Worm (Caenorhabditis elegans) whole organism, L1 larva: ENCODE results near the gene C56A3.4.

ENCODE experiments used
- aha-1 ChIP-seq: fragments of 150-350 bp; optimal IDR thresholded peaks from 2 replicates; lab custom pipeline; 2014; ENCODE audit warnings: missing biosample characterization, missing genetic modification characterization
- aly-2 ChIP-seq: fragments of 150-350 bp; optimal IDR thresholded peaks from 2 replicates; lab custom pipeline; 2014; ENCODE audit warnings: missing biosample characterization, missing genetic modification characterization
- ama-1 ChIP-seq: fragments of 150-350 bp; optimal IDR thresholded peaks from 2 replicates; lab custom pipeline; 2014
- ceh-8 ChIP-seq: fragments of 200-800 bp; sonication (Bioruptor generic); optimal IDR thresholded peaks from 2 replicates; lab custom pipeline; 2018; ENCODE audit warnings: mild to moderate bottlenecking, missing genetic modification characterization, moderate library complexity, missing compliant biosample characterization
- egl-27 ChIP-seq, 2 experiments: fragments of 150-350 bp in 1 of 2; sonication (generic microtip); optimal IDR thresholded peaks; 3 replicates each; lab custom pipeline; 2017 to 2018; ENCODE audit warnings: missing biosample characterization in 2 of 2, missing genetic modification characterization in 2 of 2, missing genetic modification reagents in 2 of 2
- lin-15B ChIP-seq: fragments of 150-350 bp; sonication (generic microtip); optimal IDR thresholded peaks from 3 replicates; lab custom pipeline; 2014; ENCODE audit warnings: missing biosample characterization, missing genetic modification characterization
- mep-1 ChIP-seq: fragments of 150-350 bp; optimal IDR thresholded peaks from 2 replicates; lab custom pipeline; 2014; ENCODE audit warnings: missing biosample characterization, missing genetic modification characterization
- nhr-11 ChIP-seq: fragments of 150-350 bp; optimal IDR thresholded peaks from 2 replicates; lab custom pipeline; 2014; ENCODE audit warnings: missing biosample characterization, missing genetic modification characterization
- nhr-19 ChIP-seq: fragments of 200-800 bp; sonication (Bioruptor generic); conservative IDR thresholded peaks from 2 replicates; pipeline ENCODE4 v1.3.6; 2022; ENCODE audit warnings: missing genetic modification characterization, missing compliant biosample characterization
- nhr-237 ChIP-seq: fragments of 150-350 bp; optimal IDR thresholded peaks from 2 replicates; lab custom pipeline; 2014; ENCODE audit warnings: missing biosample characterization, missing genetic modification characterization
- nhr-84 ChIP-seq: sonication (generic microtip); optimal IDR thresholded peaks from 2 replicates; lab custom pipeline; 2017; ENCODE audit warnings: missing biosample characterization, missing genetic modification characterization
- tlp-1 ChIP-seq: fragments of 150-350 bp; optimal IDR thresholded peaks from 2 replicates; lab custom pipeline; 2014; ENCODE audit warnings: missing biosample characterization, missing genetic modification characterization
- zip-4 ChIP-seq: fragments of 200-800 bp; sonication (Bioruptor generic); optimal IDR thresholded peaks from 2 replicates; lab custom pipeline; 2018; ENCODE audit warnings: mild to moderate bottlenecking, missing genetic modification characterization, moderate library complexity, missing compliant biosample characterization
- ztf-4 ChIP-seq: fragments of 150-350 bp; optimal IDR thresholded peaks from 2 replicates; lab custom pipeline; 2014; ENCODE audit warnings: missing biosample characterization, missing genetic modification characterization

DNA sequence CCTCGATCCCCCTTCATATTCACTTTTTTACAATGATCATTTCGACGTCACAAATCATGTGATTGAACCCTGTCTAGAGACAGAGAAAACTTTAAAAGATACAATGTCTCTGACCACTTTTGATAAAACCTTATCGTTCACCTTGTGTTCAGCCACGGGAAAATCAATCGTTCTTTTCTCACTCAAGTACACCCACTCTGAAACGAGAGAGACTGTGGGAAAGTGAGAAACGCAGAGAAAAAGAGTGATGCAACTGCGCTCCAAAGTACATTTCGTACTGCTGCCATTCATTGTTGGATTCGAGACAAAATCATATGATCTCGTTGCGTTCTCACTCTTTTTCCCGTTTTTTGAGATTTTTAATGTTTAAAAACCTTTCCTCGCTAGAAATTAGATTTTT, 13.6 kb upstream of the C56A3.4 start:
- TF ChIP-seq lin-15B (tag; lab: Kevin White, UChicago) (peak; percentile 86), ztf-4 (peak; percentile 71), nhr-19 (GFP tag; lab: Robert Waterston, UW) (peak; percentile 94), egl-27 (tag; optimal IDR thresholded peaks at IDR 0.05; lab: Kevin White, UChicago) (no peak), nhr-84 (tag; lab: Kevin White, UChicago) (no peak), ama-1 (lab: Kevin White, UChicago) (peak; percentile 69), aly-2 (tag; lab: Kevin White, UChicago) (peak; percentile 67), nhr-11 (tag; lab: Kevin White, UChicago) (peak; percentile 42), nhr-237 (tag; lab: Kevin White, UChicago) (peak; percentile 43), ceh-8 (GFP tag; lab: Kevin White, UChicago) (no peak), mep-1 (peak; percentile 93), zip-4 (GFP tag; lab: Kevin White, UChicago) (peak; percentile 56), tlp-1 (tag; lab: Kevin White, UChicago) (no peak), aha-1 (tag; lab: Kevin White, UChicago) (peak; percentile 36)
